5 fruit fly cellular contexts compared by ENCODE assay signal in the genomic region with DNA sequence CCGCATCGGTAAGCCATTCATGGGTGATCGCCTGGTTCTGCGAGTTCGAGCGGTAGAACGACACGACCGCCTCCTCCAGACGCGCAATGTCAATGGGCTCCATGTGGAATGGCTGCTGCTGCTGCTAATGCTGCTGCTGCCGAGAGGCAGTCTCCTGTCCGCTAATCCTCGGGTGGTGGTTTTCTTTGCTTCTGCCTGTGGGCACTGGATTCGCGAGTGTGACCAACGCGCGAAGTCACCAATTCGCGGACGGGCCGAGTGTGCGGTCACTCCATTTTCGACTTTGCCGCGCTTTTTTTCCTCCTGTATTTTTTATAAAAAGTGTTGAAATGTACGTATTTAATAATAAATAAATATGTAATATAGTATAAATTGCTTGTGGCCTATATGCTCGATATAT.
TF ChIP-seq lines count a peak whose summit lies in the region.

A gene (minus strand): TSS at position 236 of the 400 bp plus-strand sequence.

- TF ChIP-seq CTCF in whole organism, embryonic (GFP tag; optimal IDR thresholded peaks at IDR 0.05; lab: Kevin White, UChicago): no peak

TF ChIP-seq in whole organism, adult, 20 proteins besides CTCF, POLR2A, EP300 and RAD21:
- no peak for TF ChIP-seq Crg-1 (GFP tag; optimal IDR thresholded peaks at IDR 0.05; lab: Kevin White, UChicago)
- peak; percentile 62 for TF ChIP-seq bab1 (GFP tag; optimal IDR thresholded peaks at IDR 0.05; lab: Kevin White, UChicago)
- TF ChIP-seq cic (GFP tag; optimal IDR thresholded peaks at IDR 0.05; lab: Kevin White, UChicago): no peak
- TF ChIP-seq cnc (optimal IDR thresholded peaks at IDR 0.05; lab: Kevin White, UChicago): no peak
- TF ChIP-seq tj (GFP tag; optimal IDR thresholded peaks at IDR 0.05; lab: Kevin White, UChicago): no peak
- no peak for TF ChIP-seq CG11617 (GFP tag; optimal IDR thresholded peaks at IDR 0.05; lab: Kevin White, UChicago)

TF ChIP-seq in whole organism, embryonic, 481 proteins besides CTCF, POLR2A, EP300 and RAD21 (continues in another document):
- TF ChIP-seq pros (GFP tag; optimal IDR thresholded peaks at IDR 0.05; lab: Kevin White, UChicago): no peak
- no peak for TF ChIP-seq CG4730 (GFP tag; IDR thresholded peaks at IDR 0.05; lab: Robert Waterston, UW)
- peak; percentile 71; the same call in 1 of the 2 replicates for TF ChIP-seq E2f1 (GFP tag; IDR thresholded peaks at IDR 0.05; lab: Robert Waterston, UW)
- TF ChIP-seq Elba2 (GFP tag; optimal IDR thresholded peaks at IDR 0.05; lab: Kevin White, UChicago): peak; percentile 32
- TF ChIP-seq ken (GFP tag; IDR thresholded peaks at IDR 0.05; lab: Robert Waterston, UW): 0 out of 3 replicates have a peak, but pooled peaks have one; percentile 32
- TF ChIP-seq sna (GFP tag; IDR thresholded peaks at IDR 0.05; lab: Robert Waterston, UW; ENCODE audit: partially characterized antibody): peak; percentile 27; the same call in 1 of the 2 replicates
- TF ChIP-seq inv (GFP tag; IDR thresholded peaks at IDR 0.05; lab: Robert Waterston, UW; ENCODE audit: partially characterized antibody): no peak
- no peak for TF ChIP-seq psq (GFP tag; optimal IDR thresholded peaks at IDR 0.05; lab: Kevin White, UChicago)
- no peak for TF ChIP-seq kni (GFP tag; optimal IDR thresholded peaks at IDR 0.05; lab: Kevin White, UChicago)
- TF ChIP-seq trh (GFP tag; optimal IDR thresholded peaks at IDR 0.05; lab: Kevin White, UChicago): no peak
- TF ChIP-seq CG2199 (GFP tag; IDR thresholded peaks at IDR 0.05; lab: Robert Waterston, UW): 0 out of 3 replicates have a peak, but pooled peaks have one; percentile 37
- peak; percentile 20 for TF ChIP-seq sens (GFP tag; lab: Kevin White, UChicago)
- TF ChIP-seq CG11093 (GFP tag; IDR thresholded peaks at IDR 0.05; lab: Robert Waterston, UW): no peak
- no peak for TF ChIP-seq CG6272 (GFP tag; IDR thresholded peaks at IDR 0.05; lab: Robert Waterston, UW)
- peak; percentile 22; the same call in 1 of the 3 replicates for TF ChIP-seq CG34224 (GFP tag; IDR thresholded peaks at IDR 0.05; lab: Robert Waterston, UW; ENCODE audit: partially characterized antibody)
- TF ChIP-seq chif (GFP tag; optimal IDR thresholded peaks at IDR 0.05; lab: Kevin White, UChicago): no peak
- no peak for TF ChIP-seq CG11504 (tag; optimal IDR thresholded peaks at IDR 0.05; lab: Kevin White, UChicago)
- no peak for TF ChIP-seq Sry-β (GFP tag; optimal IDR thresholded peaks at IDR 0.05; lab: Kevin White, UChicago)
- no peak for TF ChIP-seq Mad (GFP tag; optimal IDR thresholded peaks at IDR 0.05; lab: Kevin White, UChicago)

TF ChIP-seq in whole organism, prepupa, 60 proteins besides CTCF, POLR2A, EP300 and RAD21:
- TF ChIP-seq CG6163 (GFP tag; IDR thresholded peaks at IDR 0.05; lab: Robert Waterston, UW): peak; percentile 19; the same call in 1 of the 3 replicates
- TF ChIP-seq CG11762 (GFP tag; optimal IDR thresholded peaks at IDR 0.05; lab: Kevin White, UChicago; ENCODE audit: insufficient read depth): no peak
- no peak for TF ChIP-seq CG3032 (tag; optimal IDR thresholded peaks at IDR 0.05; lab: Kevin White, UChicago)
- no peak for TF ChIP-seq lz (GFP tag; optimal IDR thresholded peaks at IDR 0.05; lab: Kevin White, UChicago)
- no peak for TF ChIP-seq svp (GFP tag; lab: Kevin White, UChicago)
- no peak for TF ChIP-seq cyc (GFP tag; optimal IDR thresholded peaks at IDR 0.05; lab: Kevin White, UChicago)
- TF ChIP-seq CG11294 (GFP tag; IDR thresholded peaks at IDR 0.05; lab: Robert Waterston, UW): no peak
- TF ChIP-seq CG10631 (GFP tag; optimal IDR thresholded peaks at IDR 0.05; lab: Kevin White, UChicago): no peak
- peak; percentile 8 for TF ChIP-seq esn (GFP tag; optimal IDR thresholded peaks at IDR 0.05; lab: Kevin White, UChicago)
- TF ChIP-seq Smox (GFP tag; optimal IDR thresholded peaks at IDR 0.05; lab: Kevin White, UChicago): no peak

TF ChIP-seq in whole organism, pupa, 21 proteins besides CTCF, POLR2A, EP300 and RAD21:
- TF ChIP-seq CG32121 (GFP tag; IDR thresholded peaks at IDR 0.05; lab: Robert Waterston, UW): peak; percentile 23; the same call in 1 of the 2 replicates
- TF ChIP-seq CG15710 (tag; optimal IDR thresholded peaks at IDR 0.05; lab: Kevin White, UChicago): no peak

TF ChIP-seq in whole organism, wandering third instar larva, 38 proteins besides CTCF, POLR2A, EP300 and RAD21:
- TF ChIP-seq Dif (GFP tag; optimal IDR thresholded peaks at IDR 0.05; lab: Kevin White, UChicago; ENCODE audit: partially characterized antibody) (peak; percentile 12), Vsx2 (GFP tag; optimal IDR thresholded peaks at IDR 0.05; lab: Kevin White, UChicago; ENCODE audit: partially characterized antibody) (no peak)
TF ChIP-seq in whole organism, wandering third instar larva: peak in this region for 1.
